Worm (Caenorhabditis elegans) whole organism, young adult: ENCODE data around the gene prdx-6.

Experiments
- F49E8.2 ChIP-seq: sonication (generic microtip); optimal IDR thresholded peaks from 3 replicates; lab custom pipeline; 2017; ENCODE audit warnings: missing genetic modification characterization, mild to moderate bottlenecking, missing compliant biosample characterization, antibody characterized with exemption, moderate library complexity; ENCODE audit not compliant: insufficient read depth
- K12H6.12 ChIP-seq: fragments of 200-800 bp; sonication (Bioruptor generic); optimal IDR thresholded peaks from 2 replicates; lab custom pipeline; 2018; ENCODE audit warnings: mild to moderate bottlenecking, missing genetic modification characterization, missing compliant biosample characterization
- bed-1 ChIP-seq: fragments of 200-800 bp; sonication (Bioruptor generic); IDR thresholded peaks from 2 replicates; pipeline ENCODE4 v1.3.6; 2022; ENCODE audit warnings: missing genetic modification reagents, missing genetic modification characterization, missing compliant biosample characterization
- bed-2 ChIP-seq: fragments of 200-800 bp; sonication (Bioruptor generic); IDR thresholded peaks from 2 replicates; pipeline ENCODE4 v1.3.6; 2022; ENCODE audit warnings: missing genetic modification reagents, missing genetic modification characterization, missing compliant biosample characterization
- cebp-2 ChIP-seq: fragments of 200-800 bp; sonication (Bioruptor generic); IDR thresholded peaks from 2 replicates; pipeline ENCODE4 v1.3.6; 2022; ENCODE audit warnings: missing genetic modification characterization, missing compliant biosample characterization
- ceh-100 ChIP-seq: fragments of 200-800 bp; sonication (Bioruptor generic); IDR thresholded peaks from 2 replicates; pipeline ENCODE4 v1.3.6; 2022; ENCODE audit warnings: missing genetic modification reagents, missing genetic modification characterization, missing compliant biosample characterization
- ceh-40 ChIP-seq: fragments of 200-800 bp; sonication (Bioruptor generic); IDR thresholded peaks from 2 replicates; pipeline ENCODE4 v1.3.6; 2022; ENCODE audit warnings: missing genetic modification characterization, missing compliant biosample characterization
- dpl-1 ChIP-seq: fragments of 150-350 bp; optimal IDR thresholded peaks from 2 replicates; lab custom pipeline; 2014; ENCODE audit warnings: missing biosample characterization, missing genetic modification reagents, missing genetic modification characterization
- gei-17 ChIP-seq: fragments of 200-800 bp; sonication (Bioruptor generic); optimal IDR thresholded peaks from 2 replicates; lab custom pipeline; 2018; ENCODE audit warnings: mild to moderate bottlenecking, missing genetic modification characterization, missing compliant biosample characterization
- sptf-2 ChIP-seq: fragments of 200-800 bp; sonication (Bioruptor generic); optimal IDR thresholded peaks from 2 replicates; lab custom pipeline; 2018; ENCODE audit warnings: mild to moderate bottlenecking, missing genetic modification characterization, missing compliant biosample characterization
- ztf-18 ChIP-seq: sonication (generic microtip); optimal IDR thresholded peaks from 2 replicates; lab custom pipeline; 2016; ENCODE audit warnings: missing genotype, mild to moderate bottlenecking, missing genetic modification characterization, missing compliant biosample characterization
- ztf-22 ChIP-seq: fragments of 200-800 bp; sonication (Bioruptor generic); optimal IDR thresholded peaks from 2 replicates; lab custom pipeline; 2018; ENCODE audit warnings: mild to moderate bottlenecking, missing genetic modification characterization, moderate library complexity, missing compliant biosample characterization
- ztf-3 ChIP-seq: fragments of 200-800 bp; sonication (Bioruptor generic); optimal IDR thresholded peaks from 2 replicates; lab custom pipeline; 2018; ENCODE audit warnings: mild to moderate bottlenecking, missing genetic modification characterization, missing compliant biosample characterization

ce11 chrIV:237350-237749 is 19.0 kb downstream of the prdx-6 start, which contains the start of gene ints-13:
- TF ChIP-seq ztf-3 (GFP tag; lab: Kevin White, UChicago) (no peak), dpl-1 (no peak), F49E8.2 (tag; lab: Kevin White, UChicago) (no peak), K12H6.12 (tag; lab: Kevin White, UChicago) (no peak), ceh-40 (GFP tag; lab: Robert Waterston, UW) (no peak), bed-2 (GFP tag; lab: Robert Waterston, UW) (no peak), cebp-2 (GFP tag; lab: Robert Waterston, UW) (no peak), ztf-18 (tag; lab: Kevin White, UChicago) (no peak), sptf-2 (GFP tag; lab: Kevin White, UChicago) (no peak), ceh-100 (GFP tag; lab: Robert Waterston, UW) (no peak), gei-17 (no peak), bed-1 (GFP tag; lab: Robert Waterston, UW) (no peak), ztf-22 (GFP tag; lab: Kevin White, UChicago) (no peak)
